Fruit fly (Drosophila melanogaster) whole organism, pupa: ENCODE measurements around the gene Bx.

Experiments
- CG10348 ChIP-seq: fragments of 200-800 bp; sonication (Bioruptor generic); IDR thresholded peaks from 2 replicates; pipeline ENCODE4 v1.3.6; 2022; ENCODE audit warnings: missing biosample characterization, missing genetic modification characterization
- CG12605 ChIP-seq: fragments of 200-800 bp; sonication (Bioruptor generic); IDR thresholded peaks from 2 replicates; pipeline ENCODE4 v1.3.6; 2022; ENCODE audit warnings: missing biosample characterization, missing genetic modification characterization
- CG13204 ChIP-seq: fragments of 200-800 bp; sonication (Bioruptor generic); optimal IDR thresholded peaks from 2 replicates; lab custom pipeline; 2018; ENCODE audit warnings: missing biosample characterization, mild to moderate bottlenecking, missing genetic modification characterization, moderate library complexity
- CG14655 ChIP-seq: fragments of 200-800 bp; sonication (Bioruptor generic); optimal IDR thresholded peaks from 3 replicates; lab custom pipeline; 2017; ENCODE audit warnings: mild to moderate bottlenecking, missing biosample characterization, missing genetic modification reagents, missing genetic modification characterization
- CG15710 ChIP-seq: fragments of 200-800 bp; sonication (Bioruptor generic); optimal IDR thresholded peaks from 2 replicates; lab custom pipeline; 2018; ENCODE audit warnings: missing biosample characterization, mild to moderate bottlenecking, missing genetic modification characterization, moderate library complexity
- CG17806 ChIP-seq: fragments of 200-800 bp; sonication (Bioruptor generic); optimal IDR thresholded peaks from 2 replicates; lab custom pipeline; 2018; ENCODE audit warnings: missing biosample characterization, mild to moderate bottlenecking, missing genetic modification characterization, moderate library complexity
- CG32121 ChIP-seq: fragments of 200-800 bp; sonication (Bioruptor generic); IDR thresholded peaks from 2 replicates; pipeline ENCODE4 v1.3.6; 2022; ENCODE audit warnings: missing biosample characterization, missing genetic modification characterization
- CG34367 ChIP-seq: fragments of 200-800 bp; sonication (Bioruptor generic); optimal IDR thresholded peaks from 2 replicates; lab custom pipeline; 2018; ENCODE audit warnings: missing biosample characterization, mild to moderate bottlenecking, missing genetic modification characterization
- CG4496 ChIP-seq: fragments of 200-800 bp; sonication (Bioruptor generic); IDR thresholded peaks from 3 replicates; pipeline ENCODE4 v1.3.6; 2022; ENCODE audit warnings: missing biosample characterization, missing genetic modification characterization
- CG8159 ChIP-seq: fragments of 200-800 bp; sonication (Bioruptor generic); optimal IDR thresholded peaks from 3 replicates; lab custom pipeline; 2018; ENCODE audit warnings: missing biosample characterization, mild to moderate bottlenecking, missing genetic modification characterization, moderate library complexity
- CG8301 ChIP-seq: fragments of 200-800 bp; sonication (Bioruptor generic); optimal IDR thresholded peaks from 2 replicates; lab custom pipeline; 2018; ENCODE audit warnings: missing biosample characterization, mild to moderate bottlenecking, missing genetic modification characterization
- CG9948 ChIP-seq: fragments of 200-800 bp; sonication (Bioruptor generic); optimal IDR thresholded peaks from 2 replicates; lab custom pipeline; 2018; ENCODE audit warnings: missing biosample characterization, mild to moderate bottlenecking, missing genetic modification characterization, moderate library complexity
- D1 ChIP-seq: fragments of 200-800 bp; sonication (Bioruptor generic); optimal IDR thresholded peaks from 2 replicates; lab custom pipeline; 2018; ENCODE audit warnings: missing biosample characterization, mild to moderate bottlenecking, missing genetic modification characterization, moderate library complexity
- EcR ChIP-seq: fragments of 200-800 bp; sonication (Bioruptor generic); optimal IDR thresholded peaks from 3 replicates; lab custom pipeline; 2019; ENCODE audit warnings: missing biosample characterization, missing genetic modification characterization, mild to moderate bottlenecking, moderate library complexity, missing genetic modification reagents
- Ets98B ChIP-seq: fragments of 200-800 bp; sonication (Bioruptor generic); IDR thresholded peaks from 2 replicates; pipeline ENCODE4 v1.3.6; 2022; ENCODE audit warnings: missing biosample characterization, missing genetic modification characterization
- Pif1A ChIP-seq: fragments of 200-800 bp; sonication (Bioruptor generic); optimal IDR thresholded peaks from 3 replicates; lab custom pipeline; 2016; ENCODE audit warnings: missing biosample characterization, missing genetic modification characterization
- Pif1B ChIP-seq: fragments of 200-800 bp; sonication (Bioruptor generic); optimal IDR thresholded peaks from 3 replicates; lab custom pipeline; 2016; ENCODE audit warnings: missing biosample characterization, missing genetic modification characterization
- Snoo ChIP-seq: fragments of 200-800 bp; sonication (Bioruptor generic); optimal IDR thresholded peaks from 3 replicates; lab custom pipeline; 2017; ENCODE audit warnings: missing biosample characterization, mild to moderate bottlenecking, missing genetic modification characterization, inconsistent platforms
- fd96Ca ChIP-seq: fragments of 200-800 bp; sonication (Bioruptor generic); IDR thresholded peaks from 3 replicates; pipeline ENCODE4 v1.3.6; 2022; ENCODE audit warnings: missing biosample characterization, missing genetic modification characterization
- gl ChIP-seq: fragments of 200-800 bp; sonication (Bioruptor generic); optimal IDR thresholded peaks from 2 replicates; lab custom pipeline; 2018; ENCODE audit warnings: missing biosample characterization, mild to moderate bottlenecking, missing genetic modification characterization
- rn ChIP-seq: fragments of 200-800 bp; sonication (Bioruptor generic); IDR thresholded peaks from 2 replicates; pipeline ENCODE4 v1.3.6; 2022; ENCODE audit warnings: missing biosample characterization, missing genetic modification characterization

Gene Bx

dm6 chrX:18499679-18500187 lies 15.5 kb upstream of the Bx start, which contains the start of the genes Pgant7 and Xrcc2:
Pgant7 (minus strand) TSS chrX:18499986.
Xrcc2 (plus strand) TSS chrX:18500127.
- TF ChIP-seq CG15710 (tag; lab: Kevin White, UChicago) (no peak), CG10348 (no peak), Pif1A (GFP tag; lab: Kevin White, UChicago) (no peak), CG32121 (GFP tag; lab: Robert Waterston, UW) (no peak), D1 (no peak), fd96Ca (GFP tag; lab: Robert Waterston, UW) (no peak), EcR (no peak)

dm6 chrX:18504948-18505597 lies 10.2 kb upstream of the Bx start, which contains the start of gene Wnt5:
Wnt5 (minus strand) TSS chrX:18505405.
- TF ChIP-seq rn (GFP tag; lab: Robert Waterston, UW): no peak
- TF ChIP-seq CG15710 (tag; lab: Kevin White, UChicago): no peak
- peak; percentile 59; the same call in 1 of the 3 replicates for TF ChIP-seq CG4496 (GFP tag; lab: Robert Waterston, UW)
- TF ChIP-seq CG12605: 0 out of 2 replicates have a peak, but pooled peaks have one; percentile 10
- no peak for TF ChIP-seq CG8301 (tag; lab: Kevin White, UChicago)
- TF ChIP-seq EcR: peak; percentile 3
- TF ChIP-seq CG32121 (GFP tag; lab: Robert Waterston, UW): no peak
- no peak for TF ChIP-seq CG14655 (GFP tag; lab: Kevin White, UChicago)
- no peak for TF ChIP-seq CG8159 (tag; lab: Kevin White, UChicago)
- peak; percentile 42; the same call in 1 of the 2 replicates for TF ChIP-seq Ets98B
- no peak for TF ChIP-seq Pif1A (GFP tag; lab: Kevin White, UChicago)
- TF ChIP-seq, all 21 proteins: peak for 4

dm6 chrX:18506639-18507528 lies 8.3 kb upstream of the Bx start:
- TF ChIP-seq CG8159 (tag; lab: Kevin White, UChicago) (peak; percentile 57), Pif1A (GFP tag; lab: Kevin White, UChicago) (peak; percentile 77), CG4496 (GFP tag; lab: Robert Waterston, UW) (peak; percentile 92), EcR (peak; percentile 3), CG10348 (no peak), CG14655 (GFP tag; lab: Kevin White, UChicago) (no peak), CG9948 (tag; lab: Kevin White, UChicago) (peak; percentile 57), CG17806 (tag; lab: Kevin White, UChicago) (peak; percentile 65), CG15710 (tag; lab: Kevin White, UChicago) (peak; percentile 38), CG12605 (peak; percentile 85), Snoo (tag; lab: Kevin White, UChicago) (peak; percentile 49), gl (peak; percentile 30), Pif1B (GFP tag; lab: Kevin White, UChicago) (peak; percentile 71), rn (GFP tag; lab: Robert Waterston, UW) (peak; percentile 70; the same call in 1 of the 2 replicates), CG32121 (GFP tag; lab: Robert Waterston, UW) (peak; percentile 82), CG8301 (tag; lab: Kevin White, UChicago) (peak; percentile 69), CG34367 (peak; percentile 67), fd96Ca (GFP tag; lab: Robert Waterston, UW) (peak; percentile 83), CG13204 (GFP tag; lab: Kevin White, UChicago) (no peak), Ets98B (peak; percentile 86), D1 (peak; percentile 17)
- TF ChIP-seq, all 21 proteins: peak for 18

dm6 chrX:18508565-18508964 lies 6.7 kb upstream of the Bx start:
- TF ChIP-seq rn (GFP tag; lab: Robert Waterston, UW): no peak
- no peak for TF ChIP-seq CG17806 (tag; lab: Kevin White, UChicago)
- TF ChIP-seq Pif1A (GFP tag; lab: Kevin White, UChicago): no peak
- TF ChIP-seq gl: no peak
- TF ChIP-seq CG10348: no peak
- TF ChIP-seq Pif1B (GFP tag; lab: Kevin White, UChicago): no peak
- TF ChIP-seq Snoo (tag; lab: Kevin White, UChicago): no peak
- no peak for TF ChIP-seq CG12605
- no peak for TF ChIP-seq Ets98B

- TF ChIP-seq CG12605 (no peak), Pif1A (GFP tag; lab: Kevin White, UChicago) (no peak), CG32121 (GFP tag; lab: Robert Waterston, UW) (no peak), Snoo (tag; lab: Kevin White, UChicago) (no peak), Ets98B (no peak)
These were observed 5.8 kb upstream of the Bx start for dm6 chrX:18509430-18509829.

- no peak for TF ChIP-seq CG34367
- TF ChIP-seq CG4496 (GFP tag; lab: Robert Waterston, UW): no peak
- no peak for TF ChIP-seq CG15710 (tag; lab: Kevin White, UChicago)
- no peak for TF ChIP-seq fd96Ca (GFP tag; lab: Robert Waterston, UW)
- TF ChIP-seq rn (GFP tag; lab: Robert Waterston, UW): no peak
- TF ChIP-seq gl: no peak
- TF ChIP-seq CG10348: no peak
- TF ChIP-seq CG17806 (tag; lab: Kevin White, UChicago): no peak
- TF ChIP-seq CG14655 (GFP tag; lab: Kevin White, UChicago): no peak
- TF ChIP-seq EcR: no peak
These were observed 4.3 kb upstream of the Bx start for dm6 chrX:18510884-18511283.
